Worm (Caenorhabditis elegans) whole organism, mixed stage, embryonic: ENCODE measurements around the gene F52E1.2.

Experiments used
- pha-4 ChIP-seq: fragments of 150-350 bp; optimal IDR thresholded peaks from 2 replicates; lab custom pipeline; 2018; ENCODE audit warnings: missing biosample characterization, missing genetic modification reagents, missing genetic modification characterization
- unc-62 ChIP-seq: fragments of 150-350 bp; optimal IDR thresholded peaks from 2 replicates; lab custom pipeline; 2014; ENCODE audit warnings: missing biosample characterization, missing genetic modification reagents, missing genetic modification characterization

DNA sequence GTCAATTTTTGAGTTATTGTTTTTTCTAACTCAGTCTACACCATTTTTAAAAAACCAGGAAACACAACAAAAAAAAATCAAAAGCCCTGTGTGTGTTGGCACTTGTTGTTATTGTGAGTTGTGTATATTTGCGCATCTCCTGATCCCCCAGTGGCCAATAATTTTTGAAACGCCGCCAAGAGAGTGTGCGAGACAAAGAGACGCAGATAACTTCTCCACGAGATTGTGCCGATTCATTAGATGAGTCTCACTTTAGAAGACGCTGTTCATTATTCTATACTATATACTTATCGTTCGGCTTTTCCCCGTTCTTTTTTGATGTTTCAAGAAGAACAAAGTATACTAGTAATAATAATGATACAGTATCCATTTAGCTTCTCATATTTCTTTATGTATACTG is 40.3 kb downstream of the F52E1.2 start:
- TF ChIP-seq pha-4 = no peak
- TF ChIP-seq unc-62 (GFP tag; lab: Kevin White, UChicago) = no peak
